Worm (Caenorhabditis elegans) whole organism, L3 larva: ENCODE measurements around the gene twk-17.

Experiments
- ZK546.5 ChIP-seq: sonication (generic microtip); optimal IDR thresholded peaks from 2 replicates; lab custom pipeline; 2017; ENCODE audit warnings: missing biosample characterization, missing genetic modification characterization
- aly-2 ChIP-seq: fragments of 150-350 bp; optimal IDR thresholded peaks from 2 replicates; lab custom pipeline; 2014; ENCODE audit warnings: missing biosample characterization, missing genetic modification characterization
- ceh-82 ChIP-seq: fragments of 150-350 bp; optimal IDR thresholded peaks from 2 replicates; lab custom pipeline; 2014; ENCODE audit warnings: missing biosample characterization, missing genetic modification characterization
- elt-2 ChIP-seq: sonication (generic microtip); optimal IDR thresholded peaks from 2 replicates; lab custom pipeline; 2016; ENCODE audit warnings: missing genetic modification reagents, mild to moderate bottlenecking, missing genetic modification characterization, missing compliant biosample characterization
- jun-1 ChIP-seq: fragments of 150-350 bp; optimal IDR thresholded peaks from 2 replicates; lab custom pipeline; 2014; ENCODE audit warnings: missing biosample characterization, missing genetic modification reagents, missing genetic modification characterization
- lin-39 ChIP-seq: fragments of 150-350 bp; optimal IDR thresholded peaks from 2 replicates; lab custom pipeline; 2018; ENCODE audit warnings: missing biosample characterization, missing genetic modification reagents, missing genetic modification characterization
- nhr-12 ChIP-seq: fragments of 150-350 bp; optimal IDR thresholded peaks from 2 replicates; lab custom pipeline; 2014; ENCODE audit warnings: missing biosample characterization, missing genetic modification characterization
- nhr-23 ChIP-seq: fragments of 150-350 bp; optimal IDR thresholded peaks from 2 replicates; lab custom pipeline; 2014; ENCODE audit warnings: missing biosample characterization, missing genetic modification reagents, missing genetic modification characterization
- nhr-28 ChIP-seq: fragments of 150-350 bp; optimal IDR thresholded peaks from 2 replicates; lab custom pipeline; 2014; ENCODE audit warnings: missing biosample characterization, missing genetic modification characterization

- TF ChIP-seq ZK546.5 (tag; lab: Kevin White, UChicago) (no peak), elt-2 (tag; lab: Kevin White, UChicago) (no peak), aly-2 (tag; lab: Kevin White, UChicago) (no peak), lin-39 (tag; lab: Kevin White, UChicago) (peak; percentile 65), nhr-23 (tag; lab: Kevin White, UChicago) (no peak), ceh-82 (tag; lab: Kevin White, UChicago) (no peak), nhr-28 (tag; lab: Kevin White, UChicago) (no peak), jun-1 (tag; lab: Kevin White, UChicago) (no peak), nhr-12 (tag; lab: Kevin White, UChicago) (no peak)
These were observed 42.9 kb downstream of the twk-17 start, which contains the start of gene vps-52 for ce11 chrX:7565005-7565404.
